Worm (Caenorhabditis elegans): Measurements from ENCODE around the gene Y94H6A.10.

The Y94H6A.10 gene

ce11 chrIV:2710203-2710935 lies at the start of gene Y94H6A.10:
Y94H6A.10 (minus strand) TSS chrIV:2710666.
- TF ChIP-seq skn-1 (tag; optimal IDR thresholded peaks at IDR 0.05) (no peak), nhr-77 (tag; optimal IDR thresholded peaks at IDR 0.05) (no peak), pha-4 (tag; optimal IDR thresholded peaks at IDR 0.05) (no peak), ama-1 (optimal IDR thresholded peaks at IDR 0.05) (peak; percentile 79)

DNA sequence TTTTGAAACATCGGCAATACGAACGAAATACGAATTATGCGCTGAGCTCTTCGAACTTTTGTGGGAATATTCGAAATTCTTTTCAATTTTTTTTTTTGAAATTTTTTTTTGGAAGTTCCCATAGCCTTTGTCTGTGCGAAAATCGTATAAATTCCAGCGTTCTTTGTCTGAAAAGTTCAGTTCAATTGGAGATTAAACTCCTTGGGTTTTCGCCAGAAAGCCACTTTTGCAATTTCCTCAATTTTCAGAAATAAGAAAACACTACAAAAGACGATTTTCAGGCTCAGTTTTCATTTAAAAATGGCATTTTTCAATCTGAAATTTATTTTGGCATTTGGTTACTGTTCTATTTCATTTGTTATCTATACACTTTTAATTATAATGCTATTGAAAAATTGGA lies 48.7 kb upstream of the Y94H6A.10 start, which contains the start of gene Y54G2A.38:
TSS of gene Y54G2A.38 (plus strand) at position 301 of the 400 bp plus-strand sequence.
- TF ChIP-seq zag-1 (tag; optimal IDR thresholded peaks at IDR 0.05): no peak
- no peak for TF ChIP-seq tbx-2 (tag; optimal IDR thresholded peaks at IDR 0.05)
- TF ChIP-seq ztf-4 (tag; optimal IDR thresholded peaks at IDR 0.05): no peak
- no peak for TF ChIP-seq nhr-237 (tag; optimal IDR thresholded peaks at IDR 0.05)
- TF ChIP-seq skn-1 (tag; optimal IDR thresholded peaks at IDR 0.05): no peak
- TF ChIP-seq nhr-11 (tag; optimal IDR thresholded peaks at IDR 0.05): no peak
- TF ChIP-seq elt-3 (tag; optimal IDR thresholded peaks at IDR 0.05): no peak
- TF ChIP-seq eor-1 (tag; optimal IDR thresholded peaks at IDR 0.05): no peak
- no peak for TF ChIP-seq fos-1 (tag; optimal IDR thresholded peaks at IDR 0.05)
- TF ChIP-seq snpc-4 (tag; optimal IDR thresholded peaks at IDR 0.05): no peak
- TF ChIP-seq nhr-77 (tag; optimal IDR thresholded peaks at IDR 0.05): no peak

- TF ChIP-seq aly-2 (tag; optimal IDR thresholded peaks at IDR 0.05): no peak
- TF ChIP-seq lin-39 (tag; optimal IDR thresholded peaks at IDR 0.05): no peak
- no peak for TF ChIP-seq sea-2 (GFP tag; optimal IDR thresholded peaks at IDR 0.05)
- no peak for TF ChIP-seq egl-27 (tag; optimal IDR thresholded peaks at IDR 0.05)
- no peak for TF ChIP-seq eor-1 (tag; optimal IDR thresholded peaks at IDR 0.05)
- no peak for TF ChIP-seq tbx-2 (tag; optimal IDR thresholded peaks at IDR 0.05)
- TF ChIP-seq nhr-237 (tag; optimal IDR thresholded peaks at IDR 0.05): no peak
- no peak for TF ChIP-seq jun-1 (tag; optimal IDR thresholded peaks at IDR 0.05)
- TF ChIP-seq nfya-1 (tag; optimal IDR thresholded peaks at IDR 0.05; ENCODE audit: insufficient read depth): no peak
- TF ChIP-seq pqm-1 (tag; optimal IDR thresholded peaks at IDR 0.05): no peak
- no peak for TF ChIP-seq ztf-11 (tag; optimal IDR thresholded peaks at IDR 0.05)
- no peak for TF ChIP-seq mdl-1 (tag; optimal IDR thresholded peaks at IDR 0.05)
- TF ChIP-seq mml-1 (tag; optimal IDR thresholded peaks at IDR 0.05): no peak
- TF ChIP-seq lsy-12 (tag; optimal IDR thresholded peaks at IDR 0.05): no peak
- TF ChIP-seq nhr-11 (tag; optimal IDR thresholded peaks at IDR 0.05): no peak
- no peak for TF ChIP-seq R02D3.7 (tag; optimal IDR thresholded peaks at IDR 0.05)
- TF ChIP-seq nhr-43 (tag; optimal IDR thresholded peaks at IDR 0.05; ENCODE audit: poor library complexity, severe bottlenecking): no peak
- no peak for TF ChIP-seq ztf-4 (tag; optimal IDR thresholded peaks at IDR 0.05)
- no peak for TF ChIP-seq elt-1 (tag; optimal IDR thresholded peaks at IDR 0.05)
- no peak for TF ChIP-seq lin-15B (tag; optimal IDR thresholded peaks at IDR 0.05)
Observed at ce11 chrIV:2758079-2758478, 47.6 kb upstream of the Y94H6A.10 start.

DNA sequence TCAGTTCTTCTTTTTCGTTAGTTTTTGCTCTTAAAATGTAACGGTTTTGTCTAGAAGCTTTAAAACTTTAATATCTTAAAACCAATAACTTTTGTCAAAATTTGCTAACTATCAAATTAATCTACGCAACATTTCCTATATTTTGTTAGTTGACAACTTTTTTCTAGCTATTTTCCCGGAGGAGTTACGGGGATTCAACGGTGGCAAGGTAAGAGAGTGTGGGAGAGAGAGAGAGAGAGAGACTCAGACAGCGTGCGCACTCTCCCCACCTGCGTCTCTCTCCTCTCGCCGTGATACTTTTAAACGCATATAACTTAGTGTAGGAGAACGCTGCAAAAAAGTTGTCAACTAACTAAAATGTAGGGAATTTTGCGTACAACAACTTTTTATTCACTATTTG lies 43.1 kb upstream of the Y94H6A.10 start:
- TF ChIP-seq tbx-2 (tag; optimal IDR thresholded peaks at IDR 0.05) (no peak), unc-39 (tag; optimal IDR thresholded peaks at IDR 0.05) (no peak), nhr-11 (tag; optimal IDR thresholded peaks at IDR 0.05) (no peak), ztf-11 (tag; optimal IDR thresholded peaks at IDR 0.05) (no peak), pha-4 (tag; optimal IDR thresholded peaks at IDR 0.05) (no peak), ceh-28 (tag; optimal IDR thresholded peaks at IDR 0.05) (no peak), zag-1 (tag; optimal IDR thresholded peaks at IDR 0.05) (no peak), mdl-1 (tag; optimal IDR thresholded peaks at IDR 0.05) (no peak), ZK546.5 (tag; optimal IDR thresholded peaks at IDR 0.05) (no peak), nhr-25 (tag; optimal IDR thresholded peaks at IDR 0.05) (no peak), nhr-43 (tag; optimal IDR thresholded peaks at IDR 0.05; ENCODE audit: poor library complexity, severe bottlenecking) (no peak), unc-62 (GFP tag; optimal IDR thresholded peaks at IDR 0.05) (no peak)

- TF ChIP-seq tbx-2 (tag; optimal IDR thresholded peaks at IDR 0.05) (no peak), lin-39 (tag; optimal IDR thresholded peaks at IDR 0.05) (no peak), nhr-77 (tag; optimal IDR thresholded peaks at IDR 0.05) (no peak), nhr-25 (tag; optimal IDR thresholded peaks at IDR 0.05) (no peak), R02D3.7 (tag; optimal IDR thresholded peaks at IDR 0.05) (no peak), ceh-82 (tag; optimal IDR thresholded peaks at IDR 0.05) (no peak), elt-3 (tag; optimal IDR thresholded peaks at IDR 0.05) (no peak), ceh-9 (tag; optimal IDR thresholded peaks at IDR 0.05) (no peak), mdl-1 (tag; optimal IDR thresholded peaks at IDR 0.05) (no peak), unc-39 (tag; optimal IDR thresholded peaks at IDR 0.05) (no peak), eor-1 (tag; optimal IDR thresholded peaks at IDR 0.05) (no peak), fkh-2 (tag; optimal IDR thresholded peaks at IDR 0.05) (no peak), aly-2 (tag; optimal IDR thresholded peaks at IDR 0.05) (no peak), hmg-11 (tag; optimal IDR thresholded peaks at IDR 0.05) (no peak), lin-15B (tag; optimal IDR thresholded peaks at IDR 0.05) (no peak), unc-62 (GFP tag; optimal IDR thresholded peaks at IDR 0.05) (no peak), fkh-10 (GFP tag; optimal IDR thresholded peaks at IDR 0.05) (no peak), mml-1 (tag; optimal IDR thresholded peaks at IDR 0.05) (no peak)
Observed at ce11 chrIV:2751568-2751967, 41.1 kb upstream of the Y94H6A.10 start, which contains the start of gene Y54G2A.41. Y54G2A.41 (plus strand) TSS chrIV:2751868.

Data from whole organism, L3 larva.